Worm (Caenorhabditis elegans): ENCODE data around the gene ZC178.2.

Gene ZC178.2

ce11 chrV:8667230-8668021, 44.4 kb downstream of the ZC178.2 start:
- TF ChIP-seq daf-16 (GFP tag; optimal IDR thresholded peaks at IDR 0.05) (peak in 1 of 2 experiments; percentile 39), daf-16 (tag; optimal IDR thresholded peaks at IDR 0.05) (no peak), hlh-11 (tag; optimal IDR thresholded peaks at IDR 0.05) (peak; percentile 38), mxl-3 (GFP tag; optimal IDR thresholded peaks at IDR 0.05) (peak; percentile 0), mep-1 (tag; optimal IDR thresholded peaks at IDR 0.05) (no peak), hlh-30 (tag; optimal IDR thresholded peaks at IDR 0.05; ENCODE audit: insufficient read depth) (peak; percentile 34), nhr-11 (tag; optimal IDR thresholded peaks at IDR 0.05) (peak; percentile 10), unc-62 (GFP tag; optimal IDR thresholded peaks at IDR 0.05 in 1 of 2) (peak in 1 of 2 experiments; percentile 67), unc-62 (tag; optimal IDR thresholded peaks at IDR 0.05) (no peak), aha-1 (tag) (peak; percentile 22), lin-13 (GFP tag; optimal IDR thresholded peaks at IDR 0.05) (no peak)

ce11 chrV:8665765-8666164, 46.0 kb downstream of the ZC178.2 start, which contains the start of gene ZC190.4:
Gene ZC190.4 (plus strand): TSS chrV:8666065.
- TF ChIP-seq ceh-82 (tag; optimal IDR thresholded peaks at IDR 0.05) (no peak), dmd-6 (GFP tag; IDR thresholded peaks at IDR 0.05) (0 out of 2 replicates have a peak, but pooled peaks have one; percentile 9), mdl-1 (tag; optimal IDR thresholded peaks at IDR 0.05) (no peak), lin-15B (tag; optimal IDR thresholded peaks at IDR 0.05) (no peak)

ce11 chrV:8663023-8663422, 48.8 kb downstream of the ZC178.2 start:
- TF ChIP-seq F44E2.7 (GFP tag; IDR thresholded peaks at IDR 0.05) (no peak), ZK546.5 (tag; optimal IDR thresholded peaks at IDR 0.05) (no peak), mep-1 (tag; optimal IDR thresholded peaks at IDR 0.05) (peak; percentile 17), sdz-12 (GFP tag; optimal IDR thresholded peaks at IDR 0.05) (no peak), zfp-2 (tag; optimal IDR thresholded peaks at IDR 0.05) (no peak), aha-1 (tag) (no peak), fkh-10 (GFP tag; optimal IDR thresholded peaks at IDR 0.05) (no peak), F10B5.3 (tag; optimal IDR thresholded peaks at IDR 0.05) (no peak), Y48G9A.11 (GFP tag; IDR thresholded peaks at IDR 0.05) (no peak), F26F4.8 (GFP tag; conservative IDR thresholded peaks at IDR 0.05) (no peak), dmd-8 (GFP tag; IDR thresholded peaks at IDR 0.05) (no peak), mdl-1 (tag; optimal IDR thresholded peaks at IDR 0.05) (peak in 1 of 2 experiments; percentile 54), cey-2 (tag; optimal IDR thresholded peaks at IDR 0.05; ENCODE audit: borderline replicate concordance, insufficient read depth) (no peak), set-16 (GFP tag; IDR thresholded peaks at IDR 0.05) (peak; percentile 40), spr-1 (tag; optimal IDR thresholded peaks at IDR 0.05) (no peak), arid-1 (GFP tag; conservative IDR thresholded peaks at IDR 0.05) (no peak), fos-1 (tag; optimal IDR thresholded peaks at IDR 0.05) (no peak), ceh-44 (GFP tag; IDR thresholded peaks at IDR 0.05) (no peak), egl-27 (tag; optimal IDR thresholded peaks at IDR 0.05) (no peak), dpl-1 (GFP tag; optimal IDR thresholded peaks at IDR 0.05) (no peak), F37D6.2 (tag; optimal IDR thresholded peaks at IDR 0.05) (no peak), dmd-6 (GFP tag; IDR thresholded peaks at IDR 0.05) (no peak), nhr-102 (tag; optimal IDR thresholded peaks at IDR 0.05) (no peak), daf-19 (GFP tag; conservative IDR thresholded peaks at IDR 0.05) (no peak), unc-62 (GFP tag; optimal IDR thresholded peaks at IDR 0.05 in 1 of 2) (peak in 1 of 2 experiments; percentile 96), unc-62 (tag; optimal IDR thresholded peaks at IDR 0.05) (no peak), madf-9 (GFP tag; conservative IDR thresholded peaks at IDR 0.05) (no peak), lin-15B (tag; optimal IDR thresholded peaks at IDR 0.05) (no peak), daf-12 (tag; optimal IDR thresholded peaks at IDR 0.05) (no peak), ztf-7 (tag; optimal IDR thresholded peaks at IDR 0.05) (no peak), madf-5 (GFP tag; IDR thresholded peaks at IDR 0.05) (no peak), nhr-76 (tag; optimal IDR thresholded peaks at IDR 0.05) (no peak), lin-39 (tag; optimal IDR thresholded peaks at IDR 0.05) (no peak), nhr-237 (tag; optimal IDR thresholded peaks at IDR 0.05) (no peak), aly-2 (tag; optimal IDR thresholded peaks at IDR 0.05) (no peak), ceh-82 (tag; optimal IDR thresholded peaks at IDR 0.05) (no peak), T20F7.1 (GFP tag; optimal IDR thresholded peaks at IDR 0.05) (no peak), gei-8 (GFP tag; optimal IDR thresholded peaks at IDR 0.05) (no peak), snpc-1.2 (GFP tag; IDR thresholded peaks at IDR 0.05) (no peak)
